Worm (Caenorhabditis elegans): ENCODE measurements around the gene srv-8.

DNA sequence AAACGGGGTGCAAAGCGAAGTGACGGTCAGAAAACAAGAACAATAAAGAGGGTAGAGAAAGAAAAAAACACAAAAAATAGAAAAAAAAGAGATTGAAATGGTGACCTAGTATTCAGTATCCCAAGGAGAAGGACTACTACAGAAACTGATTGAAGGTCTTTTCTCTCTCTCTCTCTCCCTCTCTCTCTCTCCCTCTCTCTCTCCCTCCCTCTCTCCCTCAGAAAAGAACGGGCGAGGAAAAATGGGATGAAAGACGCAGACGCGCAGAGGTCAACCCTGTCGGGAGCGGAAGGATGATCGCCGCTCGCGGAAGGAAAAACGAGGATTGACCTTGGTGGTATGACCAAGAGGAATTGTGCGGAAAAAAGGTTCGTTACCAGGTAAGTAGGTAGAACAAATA, 46.0 kb downstream of the srv-8 start:
- TF ChIP-seq W03F9.2 (tag; optimal IDR thresholded peaks at IDR 0.05) (no peak), him-1 (tag; optimal IDR thresholded peaks at IDR 0.05) (no peak)
